Worm (Caenorhabditis elegans): ENCODE results near the gene R09F10.5.

Gene R09F10.5

ce11 chrX:8310747-8311146 lies 3.2 kb upstream of the R09F10.5 start:
- TF ChIP-seq dao-5 (tag; optimal IDR thresholded peaks at IDR 0.05) (no peak), him-1 (tag; optimal IDR thresholded peaks at IDR 0.05) (no peak), W03F9.2 (tag; optimal IDR thresholded peaks at IDR 0.05) (no peak)

- no peak for TF ChIP-seq dao-5 (tag; optimal IDR thresholded peaks at IDR 0.05)
- TF ChIP-seq W03F9.2 (tag; optimal IDR thresholded peaks at IDR 0.05), result no peak
- no peak for TF ChIP-seq him-1 (tag; optimal IDR thresholded peaks at IDR 0.05)
These were observed 991 bp upstream of the R09F10.5 start for ce11 chrX:8308491-8308890.

ce11 chrX:8302803-8303202 lies 4.7 kb downstream of the R09F10.5 start:
- TF ChIP-seq W03F9.2 (tag; optimal IDR thresholded peaks at IDR 0.05) (no peak), him-1 (tag; optimal IDR thresholded peaks at IDR 0.05) (no peak), dao-5 (tag; optimal IDR thresholded peaks at IDR 0.05) (no peak)

ce11 chrX:8302299-8302698 lies 5.2 kb downstream of the R09F10.5 start, which contains the start of gene inx-5:
Gene inx-5 (minus strand): TSS chrX:8302399.
- TF ChIP-seq dao-5 (tag; optimal IDR thresholded peaks at IDR 0.05) (no peak), W03F9.2 (tag; optimal IDR thresholded peaks at IDR 0.05) (no peak), him-1 (tag; optimal IDR thresholded peaks at IDR 0.05) (no peak)

ce11 chrX:8299554-8299953 lies 7.9 kb downstream of the R09F10.5 start, which contains the start of gene ced-13:
Gene ced-13 (minus strand): TSS chrX:8299654.
- TF ChIP-seq him-1 (tag; optimal IDR thresholded peaks at IDR 0.05) (no peak), dao-5 (tag; optimal IDR thresholded peaks at IDR 0.05) (no peak), W03F9.2 (tag; optimal IDR thresholded peaks at IDR 0.05) (no peak)

- no peak for TF ChIP-seq W03F9.2 (tag; optimal IDR thresholded peaks at IDR 0.05)
- no peak for TF ChIP-seq him-1 (tag; optimal IDR thresholded peaks at IDR 0.05)
- no peak for TF ChIP-seq dao-5 (tag; optimal IDR thresholded peaks at IDR 0.05)
These were observed 10.2 kb downstream of the R09F10.5 start for ce11 chrX:8297333-8297732.

ce11 chrX:8294586-8294985 lies 12.9 kb downstream of the R09F10.5 start, which contains the start of gene R09F10.3:
Gene R09F10.3 (plus strand): TSS chrX:8294625.
- no peak for TF ChIP-seq dao-5 (tag; optimal IDR thresholded peaks at IDR 0.05)
- no peak for TF ChIP-seq him-1 (tag; optimal IDR thresholded peaks at IDR 0.05)
- no peak for TF ChIP-seq W03F9.2 (tag; optimal IDR thresholded peaks at IDR 0.05)

- no peak for TF ChIP-seq dao-5 (tag; optimal IDR thresholded peaks at IDR 0.05)
- TF ChIP-seq W03F9.2 (tag; optimal IDR thresholded peaks at IDR 0.05), result no peak
- no peak for TF ChIP-seq him-1 (tag; optimal IDR thresholded peaks at IDR 0.05)
These were observed 20.7 kb downstream of the R09F10.5 start, which contains the start of gene sec-16A.2 for ce11 chrX:8286740-8287299. Gene sec-16A.2 (plus strand): TSS chrX:8287249.

- TF ChIP-seq dao-5 (tag; optimal IDR thresholded peaks at IDR 0.05) (no peak), W03F9.2 (tag; optimal IDR thresholded peaks at IDR 0.05) (no peak), him-1 (tag; optimal IDR thresholded peaks at IDR 0.05) (no peak)
These were observed 21.3 kb downstream of the R09F10.5 start for ce11 chrX:8286164-8286563.

- TF ChIP-seq W03F9.2 (tag; optimal IDR thresholded peaks at IDR 0.05) (no peak), dao-5 (tag; optimal IDR thresholded peaks at IDR 0.05) (no peak), him-1 (tag; optimal IDR thresholded peaks at IDR 0.05) (no peak)
These were observed 22.2 kb downstream of the R09F10.5 start, which contains the start of the genes fis-2 and F13B9.2 for ce11 chrX:8285169-8285796. Gene fis-2 (minus strand): TSS chrX:8285219. Gene F13B9.2 (plus strand): TSS chrX:8285683.

ce11 chrX:8284003-8284402 lies 23.5 kb downstream of the R09F10.5 start:
- no peak for TF ChIP-seq dao-5 (tag; optimal IDR thresholded peaks at IDR 0.05)
- TF ChIP-seq W03F9.2 (tag; optimal IDR thresholded peaks at IDR 0.05), result no peak
- TF ChIP-seq him-1 (tag; optimal IDR thresholded peaks at IDR 0.05), result no peak

- no peak for TF ChIP-seq him-1 (tag; optimal IDR thresholded peaks at IDR 0.05)
- TF ChIP-seq W03F9.2 (tag; optimal IDR thresholded peaks at IDR 0.05), result no peak
- TF ChIP-seq dao-5 (tag; optimal IDR thresholded peaks at IDR 0.05), result no peak
These were observed 30.5 kb downstream of the R09F10.5 start for ce11 chrX:8276984-8277383.

- TF ChIP-seq him-1 (tag; optimal IDR thresholded peaks at IDR 0.05), result no peak
- TF ChIP-seq dao-5 (tag; optimal IDR thresholded peaks at IDR 0.05), result no peak
- TF ChIP-seq W03F9.2 (tag; optimal IDR thresholded peaks at IDR 0.05), result no peak
These were observed 31.2 kb downstream of the R09F10.5 start for ce11 chrX:8276333-8276732.

ce11 chrX:8274869-8275268 lies 32.6 kb downstream of the R09F10.5 start, which contains the start of gene ksr-1:
Gene ksr-1 (plus strand): TSS chrX:8275169.
- TF ChIP-seq W03F9.2 (tag; optimal IDR thresholded peaks at IDR 0.05), result no peak
- no peak for TF ChIP-seq him-1 (tag; optimal IDR thresholded peaks at IDR 0.05)
- no peak for TF ChIP-seq dao-5 (tag; optimal IDR thresholded peaks at IDR 0.05)

Measured in whole organism, L4/young adult.